Fruit fly (Drosophila melanogaster): ENCODE data around the gene drd.

drd gene

dm6 chrX:15120116-15120515 is 5.4 kb upstream of the drd start (continued):
- peak; percentile 30 for TF ChIP-seq org-1 (GFP tag; optimal IDR thresholded peaks at IDR 0.05)
- TF ChIP-seq Atf-2 (GFP tag; optimal IDR thresholded peaks at IDR 0.05), result no peak
- no peak for TF ChIP-seq unc-4 (GFP tag; IDR thresholded peaks at IDR 0.05; ENCODE audit: partially characterized antibody)
- no peak for TF ChIP-seq ATbp (GFP tag; optimal IDR thresholded peaks at IDR 0.05)
- no peak for TF ChIP-seq grn (GFP tag; optimal IDR thresholded peaks at IDR 0.05)
- TF ChIP-seq CG16813 (GFP tag; IDR thresholded peaks at IDR 0.05; ENCODE audit: partially characterized antibody), result no peak
- no peak for TF ChIP-seq Tbp (GFP tag; optimal IDR thresholded peaks at IDR 0.05)
- peak; percentile 38; the same call in 1 of the 2 replicates for TF ChIP-seq esg (GFP tag; conservative IDR thresholded peaks at IDR 0.05)
- peak; percentile 61 for TF ChIP-seq lmd (GFP tag; IDR thresholded peaks at IDR 0.05)
- peak; percentile 34 for TF ChIP-seq HLH54F (GFP tag; optimal IDR thresholded peaks at IDR 0.05)
- no peak for TF ChIP-seq hb (GFP tag; IDR thresholded peaks at IDR 0.05; ENCODE audit: partially characterized antibody)
- TF ChIP-seq so (GFP tag; IDR thresholded peaks at IDR 0.05), result no peak
- TF ChIP-seq Dad (GFP tag; optimal IDR thresholded peaks at IDR 0.05), result no peak
- TF ChIP-seq CG43689 (GFP tag; IDR thresholded peaks at IDR 0.05), result no peak
- TF ChIP-seq crc (GFP tag; optimal IDR thresholded peaks at IDR 0.05), result no peak
- TF ChIP-seq CG31441 (GFP tag; IDR thresholded peaks at IDR 0.05), result peak; percentile 43
- peak; percentile 54 for TF ChIP-seq CG4404 (GFP tag; IDR thresholded peaks at IDR 0.05)
- TF ChIP-seq CG12104 (GFP tag; optimal IDR thresholded peaks at IDR 0.05), result no peak
- no peak for TF ChIP-seq dmrt11E (tag; optimal IDR thresholded peaks at IDR 0.05)
- TF ChIP-seq CG14860 (GFP tag; IDR thresholded peaks at IDR 0.05; ENCODE audit: partially characterized antibody), result no peak
- no peak for TF ChIP-seq MTF-1 (GFP tag; optimal IDR thresholded peaks at IDR 0.05; ENCODE audit: borderline replicate concordance)
- TF ChIP-seq Trl (optimal IDR thresholded peaks at IDR 0.05), result no peak
- no peak for TF ChIP-seq Trl (GFP tag; optimal IDR thresholded peaks at IDR 0.05)
- TF ChIP-seq Ets65A (GFP tag), result no peak
- no peak for TF ChIP-seq crp (GFP tag; optimal IDR thresholded peaks at IDR 0.05)
- no peak for TF ChIP-seq Nf-YA (GFP tag; IDR thresholded peaks at IDR 0.05)
- 0 out of 2 replicates have a peak, but pooled peaks have one; percentile 14 for TF ChIP-seq Oaz (GFP tag; IDR thresholded peaks at IDR 0.05)
- TF ChIP-seq CG17612 (GFP tag; IDR thresholded peaks at IDR 0.05), result no peak
- no peak for TF ChIP-seq CG10267 (tag; optimal IDR thresholded peaks at IDR 0.05)
- no peak for TF ChIP-seq CG7963 (GFP tag; IDR thresholded peaks at IDR 0.05; ENCODE audit: partially characterized antibody)
- TF ChIP-seq CG10209 (GFP tag; optimal IDR thresholded peaks at IDR 0.05), result peak; percentile 21
- TF ChIP-seq CG11696 (GFP tag; IDR thresholded peaks at IDR 0.05), result no peak
- no peak for TF ChIP-seq eve (GFP tag; optimal IDR thresholded peaks at IDR 0.05)
- TF ChIP-seq BtbVII (GFP tag; optimal IDR thresholded peaks at IDR 0.05), result no peak
- TF ChIP-seq CG18619 (GFP tag; optimal IDR thresholded peaks at IDR 0.05), result peak; percentile 38
- TF ChIP-seq CG14965 (GFP tag; optimal IDR thresholded peaks at IDR 0.05; ENCODE audit: borderline replicate concordance), result no peak
- no peak for TF ChIP-seq CG4854 (GFP tag; optimal IDR thresholded peaks at IDR 0.05)
- TF ChIP-seq crol (GFP tag; IDR thresholded peaks at IDR 0.05), result no peak
- peak; percentile 1 for TF ChIP-seq Fer2 (tag; optimal IDR thresholded peaks at IDR 0.05)
- no peak for TF ChIP-seq fd96Cb (tag; optimal IDR thresholded peaks at IDR 0.05)
- TF ChIP-seq CG3065 (GFP tag; optimal IDR thresholded peaks at IDR 0.05), result no peak
- no peak for TF ChIP-seq CG11560 (tag; IDR thresholded peaks at IDR 0.05)
- TF ChIP-seq HLHmδ (GFP tag; optimal IDR thresholded peaks at IDR 0.05), result no peak
- TF ChIP-seq CG8924 (tag; optimal IDR thresholded peaks at IDR 0.05), result peak; percentile 14
- TF ChIP-seq psq (GFP tag; optimal IDR thresholded peaks at IDR 0.05), result no peak
- TF ChIP-seq sug (tag; optimal IDR thresholded peaks at IDR 0.05), result peak; percentile 35
- TF ChIP-seq CG8359 (GFP tag; optimal IDR thresholded peaks at IDR 0.05; ENCODE audit: borderline replicate concordance), result no peak
- TF ChIP-seq ftz-f1 (GFP tag; optimal IDR thresholded peaks at IDR 0.05), result no peak
- TF ChIP-seq en (GFP tag; optimal IDR thresholded peaks at IDR 0.05), result no peak
- no peak for TF ChIP-seq trh (GFP tag; optimal IDR thresholded peaks at IDR 0.05)
- TF ChIP-seq H2.0 (GFP tag; IDR thresholded peaks at IDR 0.05), result no peak
- TF ChIP-seq tx (GFP tag; optimal IDR thresholded peaks at IDR 0.05), result no peak
